Worm (Caenorhabditis elegans) whole organism, L3 larva: ENCODE results near the gene lgc-26.

ENCODE experiments used
- hmg-11 ChIP-seq: sonication (generic microtip); optimal IDR thresholded peaks from 2 replicates; lab custom pipeline; 2016; ENCODE audit warnings: missing genetic modification characterization, missing compliant biosample characterization
- nhr-25 ChIP-seq: sonication (generic microtip); optimal IDR thresholded peaks from 2 replicates; lab custom pipeline; 2017; ENCODE audit warnings: missing biosample characterization, missing genetic modification characterization

- TF ChIP-seq nhr-25 (tag; lab: Kevin White, UChicago) (no peak), hmg-11 (tag; lab: Kevin White, UChicago) (no peak)
These were observed 13.5 kb downstream of the lgc-26 start, which contains the start of gene npr-5 for ce11 chrV:281616-282015.
